Worm (Caenorhabditis elegans) whole organism, late embryonic: ENCODE results near the gene chil-4.
A peak's percentile ranks its signal among the peaks of the same experiment; 100 is the strongest.

Experiments
- C38D4.7 ChIP-seq: fragments of 200-800 bp; sonication (Bioruptor generic); optimal IDR thresholded peaks from 2 replicates; lab custom pipeline; 2018; ENCODE audit warnings: mild to moderate bottlenecking, missing genetic modification characterization, moderate library complexity, missing compliant biosample characterization
- F13H6.1 ChIP-seq: sonication (generic microtip); optimal IDR thresholded peaks from 2 replicates; lab custom pipeline; 2016; ENCODE audit warnings: missing genetic modification characterization, missing compliant biosample characterization
- K02D7.2 ChIP-seq: sonication (generic microtip); optimal IDR thresholded peaks from 2 replicates; lab custom pipeline; 2017; ENCODE audit warnings: mild to moderate bottlenecking, missing genetic modification characterization, missing compliant biosample characterization
- Y22D7AL.16 ChIP-seq: sonication (generic microtip); optimal IDR thresholded peaks from 2 replicates; lab custom pipeline; 2016; ENCODE audit warnings: missing genetic modification characterization, missing compliant biosample characterization
- ahr-1 ChIP-seq: sonication (generic microtip); optimal IDR thresholded peaks from 2 replicates; lab custom pipeline; 2016; ENCODE audit warnings: missing genetic modification characterization, missing compliant biosample characterization
- ceh-18 ChIP-seq: sonication (generic microtip); optimal IDR thresholded peaks from 2 replicates; lab custom pipeline; 2016; ENCODE audit warnings: missing genetic modification characterization, missing compliant biosample characterization
- ceh-19 ChIP-seq: fragments of 200-800 bp; sonication (Bioruptor generic); optimal IDR thresholded peaks from 2 replicates; lab custom pipeline; 2018; ENCODE audit warnings: mild to moderate bottlenecking, missing genetic modification characterization, missing compliant biosample characterization
- ceh-22 ChIP-seq: sonication (generic microtip); optimal IDR thresholded peaks from 2 replicates; lab custom pipeline; 2017; ENCODE audit warnings: missing biosample characterization, missing genetic modification characterization
- ceh-24 ChIP-seq: sonication (generic microtip); optimal IDR thresholded peaks from 2 replicates; lab custom pipeline; 2016; ENCODE audit warnings: mild to moderate bottlenecking, missing genetic modification characterization, missing compliant biosample characterization
- ceh-30 ChIP-seq: fragments of 150-350 bp; optimal IDR thresholded peaks from 2 replicates; lab custom pipeline; 2014; ENCODE audit warnings: missing biosample characterization, missing genetic modification characterization
- ceh-48 ChIP-seq: sonication (generic microtip); optimal IDR thresholded peaks from 2 replicates; lab custom pipeline; 2016; ENCODE audit warnings: missing genetic modification characterization, inconsistent platforms, missing compliant biosample characterization
- ceh-6 ChIP-seq: fragments of 200-800 bp; sonication (Bioruptor generic); optimal IDR thresholded peaks from 2 replicates; lab custom pipeline; 2018; ENCODE audit warnings: mild to moderate bottlenecking, missing genetic modification characterization, missing compliant biosample characterization
- ceh-9 ChIP-seq: sonication (generic microtip); optimal IDR thresholded peaks from 2 replicates; lab custom pipeline; 2016; ENCODE audit warnings: mild to moderate bottlenecking, missing genetic modification characterization, inconsistent platforms, missing compliant biosample characterization
- dve-1 ChIP-seq: sonication (generic microtip); optimal IDR thresholded peaks from 2 replicates; lab custom pipeline; 2017; ENCODE audit warnings: antibody characterized with exemption, mild to moderate bottlenecking, missing genetic modification characterization, missing compliant biosample characterization
- elt-2 ChIP-seq: sonication (generic microtip); optimal IDR thresholded peaks from 2 replicates; lab custom pipeline; 2016; ENCODE audit warnings: missing genetic modification reagents, missing genetic modification characterization, missing compliant biosample characterization
- eyg-1 ChIP-seq: sonication (generic microtip); optimal IDR thresholded peaks from 2 replicates; lab custom pipeline; 2016; ENCODE audit warnings: missing genotype, missing genetic modification characterization, missing compliant biosample characterization
- fax-1 ChIP-seq: sonication (generic microtip); optimal IDR thresholded peaks from 2 replicates; lab custom pipeline; 2016; ENCODE audit warnings: missing genotype, missing genetic modification characterization, missing compliant biosample characterization
- hlh-15 ChIP-seq: sonication (generic microtip); optimal IDR thresholded peaks from 2 replicates; lab custom pipeline; 2016; ENCODE audit warnings: missing genetic modification characterization, missing compliant biosample characterization
- hlh-8 ChIP-seq: sonication (generic microtip); optimal IDR thresholded peaks from 2 replicates; lab custom pipeline; 2016; ENCODE audit warnings: missing genotype, missing genetic modification characterization, missing compliant biosample characterization
- madf-2 ChIP-seq: sonication (generic microtip); optimal IDR thresholded peaks from 2 replicates; lab custom pipeline; 2017; ENCODE audit warnings: missing genetic modification characterization, missing compliant biosample characterization
- nfya-1 ChIP-seq: sonication (generic microtip); optimal IDR thresholded peaks from 2 replicates; lab custom pipeline; 2017; ENCODE audit warnings: missing genetic modification characterization, mild to moderate bottlenecking, missing compliant biosample characterization, antibody characterized with exemption, moderate library complexity
- nhr-11 ChIP-seq: fragments of 150-350 bp; optimal IDR thresholded peaks from 2 replicates; lab custom pipeline; 2014; ENCODE audit warnings: missing biosample characterization, missing genetic modification characterization
- pag-3 ChIP-seq: sonication (generic microtip); optimal IDR thresholded peaks from 2 replicates; lab custom pipeline; 2016; ENCODE audit warnings: missing compliant biosample characterization, missing genetic modification characterization, borderline replicate concordance
- pha-2 ChIP-seq: sonication (generic microtip); optimal IDR thresholded peaks from 2 replicates; lab custom pipeline; 2017; ENCODE audit warnings: mild to moderate bottlenecking, missing genetic modification characterization, missing compliant biosample characterization
- pros-1 ChIP-seq: fragments of 150-350 bp; optimal IDR thresholded peaks from 2 replicates; lab custom pipeline; 2014; ENCODE audit warnings: missing biosample characterization, missing genetic modification reagents, missing genetic modification characterization
- rnt-1 ChIP-seq: sonication (generic microtip); optimal IDR thresholded peaks from 2 replicates; lab custom pipeline; 2016; ENCODE audit warnings: missing genetic modification characterization, missing compliant biosample characterization
- sdc-2 ChIP-seq: sonication (generic microtip); optimal IDR thresholded peaks from 2 replicates; lab custom pipeline; 2016; ENCODE audit warnings: missing genotype, missing genetic modification characterization, missing compliant biosample characterization
- sox-2 ChIP-seq: fragments of 200-800 bp; sonication (Bioruptor generic); IDR thresholded peaks from 2 replicates; pipeline ENCODE4 v1.3.6; 2022; ENCODE audit warnings: missing genetic modification reagents, missing genetic modification characterization, missing compliant biosample characterization
- syd-9 ChIP-seq: sonication (generic microtip); optimal IDR thresholded peaks from 2 replicates; lab custom pipeline; 2016; ENCODE audit warnings: mild to moderate bottlenecking, missing genetic modification characterization, moderate library complexity, missing compliant biosample characterization
- tbx-2 ChIP-seq: sonication (generic microtip); optimal IDR thresholded peaks from 2 replicates; lab custom pipeline; 2016; ENCODE audit warnings: missing genetic modification characterization, missing compliant biosample characterization
- tbx-7 ChIP-seq: sonication (generic microtip); optimal IDR thresholded peaks from 2 replicates; lab custom pipeline; 2016; ENCODE audit warnings: missing genotype, missing genetic modification characterization, missing compliant biosample characterization
- ttx-3 ChIP-seq: sonication (generic microtip); optimal IDR thresholded peaks from 2 replicates; lab custom pipeline; 2016; ENCODE audit warnings: missing genetic modification reagents, missing genetic modification characterization, missing compliant biosample characterization
- unc-3 ChIP-seq, 2 experiments: fragments of 200-800 bp in 1 of 2; sonication (Bioruptor generic) in 1 of 2; sonication (generic microtip) in 1 of 2; conservative IDR thresholded peaks in 1 of 2; optimal IDR thresholded peaks in 1 of 2; 2 replicates each; pipeline versions ENCODE4 v1.3.6 to Lab custom; 2016 to 2022; ENCODE audit warnings: missing compliant biosample characterization in 2 of 2, missing genetic modification characterization in 2 of 2, missing genetic modification reagents in 1 of 2
- zip-5 ChIP-seq: sonication (generic microtip); optimal IDR thresholded peaks from 2 replicates; lab custom pipeline; 2016; ENCODE audit warnings: missing genetic modification characterization, missing compliant biosample characterization

chil-4 gene

ce11 chrII:9861394-9861793 lies 5.9 kb upstream of the chil-4 start, which contains the start of gene chil-3:
TSS of gene chil-3 (minus strand) at chrII:9861494.
- TF ChIP-seq K02D7.2 (tag; lab: Kevin White, UChicago) (no peak), nhr-11 (tag; lab: Kevin White, UChicago) (peak; percentile 48)
- TF ChIP-seq, all 69 proteins: peak for 1

- TF ChIP-seq tbx-2 (tag; lab: Kevin White, UChicago) (no peak), ceh-6 (GFP tag; lab: Kevin White, UChicago) (no peak), ceh-22 (tag; lab: Kevin White, UChicago) (no peak), elt-2 (tag; lab: Kevin White, UChicago) (no peak), zip-5 (no peak), ceh-19 (GFP tag; lab: Kevin White, UChicago) (no peak)
- TF ChIP-seq, all 69 proteins: peak for 0
These were observed 4.1 kb upstream of the chil-4 start, which contains the start of gene chil-5 for ce11 chrII:9859575-9859974. TSS of gene chil-5 (minus strand) at chrII:9859675.

ce11 chrII:9857791-9858190 lies 2.3 kb upstream of the chil-4 start, which contains the start of gene chil-6:
TSS of gene chil-6 (minus strand) at chrII:9857891.
- no peak for TF ChIP-seq hlh-8 (tag; lab: Kevin White, UChicago)
- no peak for TF ChIP-seq ceh-22 (tag; lab: Kevin White, UChicago)
- no peak for TF ChIP-seq sdc-2 (tag; lab: Kevin White, UChicago)
- TF ChIP-seq ttx-3 (tag; lab: Kevin White, UChicago) = no peak
- no peak for TF ChIP-seq ceh-9 (tag; lab: Kevin White, UChicago)
- TF ChIP-seq dve-1 (tag; lab: Kevin White, UChicago) = no peak
- TF ChIP-seq pha-2 (tag; lab: Kevin White, UChicago) = no peak
- TF ChIP-seq nfya-1 (tag; lab: Kevin White, UChicago) = no peak
- no peak for TF ChIP-seq pros-1
- no peak for TF ChIP-seq syd-9 (tag; lab: Kevin White, UChicago)
- TF ChIP-seq Y22D7AL.16 (tag; lab: Kevin White, UChicago) = no peak
- no peak for TF ChIP-seq C38D4.7 (GFP tag; lab: Kevin White, UChicago)

ce11 chrII:9850945-9851344 lies 4.6 kb downstream of the chil-4 start, which contains the start of gene ZK938.10:
TSS of gene ZK938.10 (minus strand) at chrII:9851045.
- TF ChIP-seq sox-2 (GFP tag; lab: Robert Waterston, UW) (no peak), unc-3 (GFP tag; conservative IDR thresholded peaks at IDR 0.05; lab: Robert Waterston, UW) (no peak), unc-3 (tag; optimal IDR thresholded peaks at IDR 0.05; lab: Kevin White, UChicago) (no peak)

- TF ChIP-seq eyg-1 (tag; lab: Kevin White, UChicago) (no peak), ceh-24 (tag; lab: Kevin White, UChicago) (no peak), tbx-7 (tag; lab: Kevin White, UChicago) (no peak), ceh-9 (tag; lab: Kevin White, UChicago) (no peak), Y22D7AL.16 (tag; lab: Kevin White, UChicago) (no peak), ahr-1 (tag; lab: Kevin White, UChicago) (no peak), nhr-11 (tag; lab: Kevin White, UChicago) (no peak), ceh-30 (no peak), hlh-15 (tag; lab: Kevin White, UChicago) (no peak), F13H6.1 (tag; lab: Kevin White, UChicago) (no peak)
- TF ChIP-seq, all 69 proteins: peak for 0
These were observed 6.0 kb downstream of the chil-4 start, which contains the start of gene old-2 for ce11 chrII:9849497-9849896. TSS of gene old-2 (minus strand) at chrII:9849597.

- TF ChIP-seq pros-1 = no peak
- no peak for TF ChIP-seq ceh-48 (tag; lab: Kevin White, UChicago)
- no peak for TF ChIP-seq pag-3 (tag; lab: Kevin White, UChicago)
- TF ChIP-seq ceh-24 (tag; lab: Kevin White, UChicago) = no peak
- TF ChIP-seq ttx-3 (tag; lab: Kevin White, UChicago) = no peak
- TF ChIP-seq K02D7.2 (tag; lab: Kevin White, UChicago) = no peak
- no peak for TF ChIP-seq sdc-2 (tag; lab: Kevin White, UChicago)
- no peak for TF ChIP-seq rnt-1
- TF ChIP-seq madf-2 (tag; lab: Kevin White, UChicago) = no peak
- TF ChIP-seq fax-1 = no peak
- no peak for TF ChIP-seq ceh-22 (tag; lab: Kevin White, UChicago)
- TF ChIP-seq C38D4.7 (GFP tag; lab: Kevin White, UChicago) = no peak
- TF ChIP-seq elt-2 (tag; lab: Kevin White, UChicago) = no peak
- no peak for TF ChIP-seq ceh-18 (tag; lab: Kevin White, UChicago)
- TF ChIP-seq ceh-6 (GFP tag; lab: Kevin White, UChicago) = no peak
- TF ChIP-seq dve-1 (tag; lab: Kevin White, UChicago) = no peak
These were observed 10.3 kb downstream of the chil-4 start, which contains the start of gene chil-9 for ce11 chrII:9845239-9845638. TSS of gene chil-9 (minus strand) at chrII:9845339.
